Fruit fly (Drosophila melanogaster): ENCODE results near the gene Ent1.

Gene Ent1

DNA sequence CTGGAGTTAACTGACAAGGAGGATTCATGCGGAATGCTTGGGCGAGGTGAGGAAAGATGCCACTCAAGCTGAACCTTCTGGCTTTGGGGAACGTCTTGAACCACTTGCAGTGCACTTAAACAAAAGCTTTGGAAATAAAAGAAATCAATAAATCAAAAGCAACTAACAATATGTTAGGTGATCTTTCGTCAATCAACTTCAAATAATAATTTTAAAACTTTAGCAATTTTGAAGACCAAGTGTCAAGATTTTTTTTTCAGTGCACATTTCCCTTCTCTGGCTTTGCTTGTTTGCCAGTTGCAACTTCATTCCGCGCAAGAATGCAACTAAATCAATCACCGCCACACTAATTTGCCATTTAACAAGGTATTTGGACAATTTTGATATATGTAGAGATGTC, 25.1 kb upstream of the Ent1 start (continued):
- TF ChIP-seq Oli (tag; optimal IDR thresholded peaks at IDR 0.05) (peak; percentile 5), CG42726 (GFP tag; IDR thresholded peaks at IDR 0.05; ENCODE audit: partially characterized antibody) (no peak), phol (tag; optimal IDR thresholded peaks at IDR 0.05) (peak; percentile 41), MTF-1 (GFP tag; optimal IDR thresholded peaks at IDR 0.05; ENCODE audit: borderline replicate concordance) (no peak), prd (optimal IDR thresholded peaks at IDR 0.05) (no peak), prd (GFP tag; IDR thresholded peaks at IDR 0.05) (peak; percentile 53; the same call in 1 of the 3 replicates), CG4424 (GFP tag; optimal IDR thresholded peaks at IDR 0.05) (peak; percentile 12), Xrp1 (GFP tag; IDR thresholded peaks at IDR 0.05) (peak; percentile 35; the same call in 1 of the 2 replicates), zfh1 (GFP tag; IDR thresholded peaks at IDR 0.05) (0 out of 3 replicates have a peak, but pooled peaks have one; percentile 14), sens (GFP tag) (peak; percentile 78), nmo (GFP tag; optimal IDR thresholded peaks at IDR 0.05) (peak; percentile 10), YL-1 (GFP tag; optimal IDR thresholded peaks at IDR 0.05) (no peak), D (optimal IDR thresholded peaks at IDR 0.05) (no peak), D (GFP tag; optimal IDR thresholded peaks at IDR 0.05) (no peak), ci (GFP tag; IDR thresholded peaks at IDR 0.05) (no peak), ara (GFP tag; IDR thresholded peaks at IDR 0.05) (peak; percentile 53; the same call in 1 of the 2 replicates), gcm2 (GFP tag; optimal IDR thresholded peaks at IDR 0.05) (no peak), bsh (GFP tag; optimal IDR thresholded peaks at IDR 0.05) (peak; percentile 13 to 47), nom (GFP tag; optimal IDR thresholded peaks at IDR 0.05) (peak; percentile 1), Ets65A (GFP tag) (no peak), CG1832 (GFP tag; optimal IDR thresholded peaks at IDR 0.05) (no peak), lbe (GFP tag; optimal IDR thresholded peaks at IDR 0.05) (peak; percentile 40), gem (tag; optimal IDR thresholded peaks at IDR 0.05) (peak; percentile 45), Blimp-1 (GFP tag; optimal IDR thresholded peaks at IDR 0.05) (peak; percentile 35), CG14710 (tag; optimal IDR thresholded peaks at IDR 0.05) (peak; percentile 25), unpg (GFP tag; optimal IDR thresholded peaks at IDR 0.05) (peak; percentile 10), CG12769 (tag; optimal IDR thresholded peaks at IDR 0.05) (no peak), CG11456 (GFP tag; IDR thresholded peaks at IDR 0.05) (no peak), Sox102F (GFP tag; optimal IDR thresholded peaks at IDR 0.05) (peak; percentile 25), ewg (GFP tag; optimal IDR thresholded peaks at IDR 0.05) (no peak), CG17802 (tag; optimal IDR thresholded peaks at IDR 0.05) (no peak), CG10979 (tag; optimal IDR thresholded peaks at IDR 0.05) (peak; percentile 47), CG7963 (GFP tag; IDR thresholded peaks at IDR 0.05; ENCODE audit: partially characterized antibody) (no peak), Drgx (GFP tag; IDR thresholded peaks at IDR 0.05) (peak; percentile 18; the same call in 1 of the 2 replicates), lmd (GFP tag; IDR thresholded peaks at IDR 0.05) (0 out of 2 replicates have a peak, but pooled peaks have one; percentile 20), CG2712 (tag; optimal IDR thresholded peaks at IDR 0.05) (peak; percentile 44), az2 (GFP tag; optimal IDR thresholded peaks at IDR 0.05) (peak; percentile 8), CG18262 (tag; optimal IDR thresholded peaks at IDR 0.05) (peak; percentile 21), dysf (GFP tag; IDR thresholded peaks at IDR 0.05) (peak; percentile 33; the same call in 1 of the 3 replicates), HmgZ (tag; optimal IDR thresholded peaks at IDR 0.05) (no peak), MBD-R2 (GFP tag; IDR thresholded peaks at IDR 0.05) (no peak), CG31441 (GFP tag; IDR thresholded peaks at IDR 0.05) (0 out of 2 replicates have a peak, but pooled peaks have one; percentile 9), CG8388 (GFP tag; optimal IDR thresholded peaks at IDR 0.05) (peak; percentile 7), CG2129 (GFP tag; IDR thresholded peaks at IDR 0.05; ENCODE audit: partially characterized antibody) (no peak), CG11696 (GFP tag; IDR thresholded peaks at IDR 0.05) (no peak), Ssrp (tag; optimal IDR thresholded peaks at IDR 0.05) (peak; percentile 3), peb (GFP tag; IDR thresholded peaks at IDR 0.05) (0 out of 2 replicates have a peak, but pooled peaks have one; percentile 14)

Measured in whole organism, embryonic.